Worm (Caenorhabditis elegans) whole organism, L4/young adult: ENCODE measurements around the gene ZK666.2.

Experiments used
- dao-5 ChIP-seq: sonication (generic microtip); optimal IDR thresholded peaks from 2 replicates; lab custom pipeline; 2016; ENCODE audit warnings: missing genotype, missing genetic modification characterization, moderate library complexity, missing compliant biosample characterization
- him-1 ChIP-seq: sonication (generic microtip); optimal IDR thresholded peaks from 2 replicates; lab custom pipeline; 2016; ENCODE audit warnings: missing genotype, missing genetic modification reagents, missing genetic modification characterization, missing compliant biosample characterization

- TF ChIP-seq him-1 (tag; lab: Kevin White, UChicago) (no peak), dao-5 (tag; lab: Kevin White, UChicago) (no peak)
Observed at ce11 chrII:10476959-10477358, 5.3 kb upstream of the ZK666.2 start, which contains the start of gene ZK666.4.
